Fruit fly (Drosophila melanogaster): ENCODE results near the gene CG6576.
A peak's percentile ranks its signal among the peaks of the same experiment; 100 is the strongest.

Gene CG6576

DNA sequence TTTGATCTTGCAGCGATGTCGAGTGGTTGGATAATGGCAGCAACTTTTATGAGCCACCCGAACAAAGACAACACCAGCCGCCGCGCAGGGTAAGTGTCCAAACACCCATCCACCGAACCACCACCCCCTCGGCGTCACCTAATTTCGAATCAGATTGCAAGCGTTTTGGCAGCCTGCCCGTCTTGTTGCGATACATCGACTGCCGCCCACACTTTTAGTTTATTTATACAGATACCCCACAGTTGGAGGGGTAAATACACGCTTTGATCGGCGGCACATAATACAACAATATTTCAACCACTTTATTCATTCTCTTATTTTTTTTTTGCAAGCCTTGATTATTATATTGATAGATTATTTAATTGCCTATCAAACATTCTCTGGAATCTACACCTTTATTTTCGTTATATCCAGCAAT, 7.3 kb downstream of the CG6576 start (continued):
- TF ChIP-seq CG6683 (GFP tag; optimal IDR thresholded peaks at IDR 0.05) (no peak), CG9437 (GFP tag; optimal IDR thresholded peaks at IDR 0.05) (peak; percentile 15), Bgb (GFP tag; IDR thresholded peaks at IDR 0.05; ENCODE audit: partially characterized antibody) (peak; percentile 34; the same call in 1 of the 2 replicates), CG16815 (GFP tag; optimal IDR thresholded peaks at IDR 0.05) (no peak), CG4424 (GFP tag; optimal IDR thresholded peaks at IDR 0.05) (no peak), sd (tag; optimal IDR thresholded peaks at IDR 0.05) (no peak), dysf (GFP tag; IDR thresholded peaks at IDR 0.05) (peak; percentile 75), pum (GFP tag; optimal IDR thresholded peaks at IDR 0.05) (no peak), NfI (GFP tag; optimal IDR thresholded peaks at IDR 0.05) (peak; percentile 64), Dp (GFP tag; optimal IDR thresholded peaks at IDR 0.05) (no peak), D (optimal IDR thresholded peaks at IDR 0.05) (no peak), D (GFP tag; optimal IDR thresholded peaks at IDR 0.05) (peak; percentile 7), chn (GFP tag; optimal IDR thresholded peaks at IDR 0.05) (peak; percentile 4), Myb (GFP tag; optimal IDR thresholded peaks at IDR 0.05) (no peak), vnd (GFP tag; IDR thresholded peaks at IDR 0.05; ENCODE audit: partially characterized antibody) (peak; percentile 64; the same call in 2 of the 3 replicates), CHES-1-like (GFP tag; optimal IDR thresholded peaks at IDR 0.05) (peak; percentile 35), CG2120 (GFP tag; optimal IDR thresholded peaks at IDR 0.05) (peak; percentile 71), CG8089 (GFP tag; optimal IDR thresholded peaks at IDR 0.05) (no peak), CG43689 (GFP tag; IDR thresholded peaks at IDR 0.05) (no peak), zfh2 (GFP tag; optimal IDR thresholded peaks at IDR 0.05) (peak; percentile 28), sens (GFP tag) (peak; percentile 85), dmrt99B (tag; optimal IDR thresholded peaks at IDR 0.05) (no peak), B-H2 (GFP tag; optimal IDR thresholded peaks at IDR 0.05) (no peak), CG9817 (tag; optimal IDR thresholded peaks at IDR 0.05) (peak; percentile 45), cas (GFP tag; IDR thresholded peaks at IDR 0.05) (no peak), slou (GFP tag; optimal IDR thresholded peaks at IDR 0.05) (no peak), CG17568 (GFP tag; optimal IDR thresholded peaks at IDR 0.05) (peak; percentile 14), CG6689 (GFP tag; IDR thresholded peaks at IDR 0.05) (peak; percentile 59), Asciz (GFP tag; optimal IDR thresholded peaks at IDR 0.05) (no peak), CG4707 (GFP tag; optimal IDR thresholded peaks at IDR 0.05) (no peak), klu (GFP tag; IDR thresholded peaks at IDR 0.05) (no peak), CG2202 (tag; optimal IDR thresholded peaks at IDR 0.05) (no peak), CG32532 (GFP tag; IDR thresholded peaks at IDR 0.05) (peak; percentile 53; the same call in 1 of the 2 replicates), CG18619 (GFP tag; optimal IDR thresholded peaks at IDR 0.05) (peak; percentile 47), pho (GFP tag; optimal IDR thresholded peaks at IDR 0.05) (peak; percentile 32), toy (GFP tag; IDR thresholded peaks at IDR 0.05) (no peak), CG13424 (tag; optimal IDR thresholded peaks at IDR 0.05) (peak; percentile 49), Meics (GFP tag; optimal IDR thresholded peaks at IDR 0.05) (peak; percentile 12), zen2 (GFP tag; IDR thresholded peaks at IDR 0.05; ENCODE audit: partially characterized antibody) (no peak), cg (GFP tag; optimal IDR thresholded peaks at IDR 0.05) (no peak), p53 (GFP tag; optimal IDR thresholded peaks at IDR 0.05) (no peak), croc (GFP tag; conservative IDR thresholded peaks at IDR 0.05) (no peak), Chrac-16 (GFP tag; optimal IDR thresholded peaks at IDR 0.05) (peak; percentile 14), trh (GFP tag; optimal IDR thresholded peaks at IDR 0.05) (no peak), CG12155 (GFP tag; optimal IDR thresholded peaks at IDR 0.05) (peak; percentile 49), az2 (GFP tag; optimal IDR thresholded peaks at IDR 0.05) (peak; percentile 12), bcd (GFP tag; optimal IDR thresholded peaks at IDR 0.05) (peak; percentile 49), H15 (GFP tag; IDR thresholded peaks at IDR 0.05) (peak; percentile 56; the same call in 1 of the 3 replicates), PHDP (tag; optimal IDR thresholded peaks at IDR 0.05) (peak; percentile 43), Ptx1 (GFP tag; IDR thresholded peaks at IDR 0.05) (peak; percentile 68), emc (GFP tag; optimal IDR thresholded peaks at IDR 0.05) (no peak), gsb-n (tag; optimal IDR thresholded peaks at IDR 0.05) (no peak)
